Worm (Caenorhabditis elegans) whole organism, L3 larva: ENCODE results near the gene famk-1.
A peak's percentile ranks its signal among the peaks of the same experiment; 100 is the strongest.

Source experiments
- R02D3.7 ChIP-seq: fragments of 150-350 bp; optimal IDR thresholded peaks from 2 replicates; lab custom pipeline; 2014; ENCODE audit warnings: missing biosample characterization, missing genetic modification characterization
- ZK546.5 ChIP-seq: sonication (generic microtip); optimal IDR thresholded peaks from 2 replicates; lab custom pipeline; 2017; ENCODE audit warnings: missing biosample characterization, missing genetic modification characterization
- aly-2 ChIP-seq: fragments of 150-350 bp; optimal IDR thresholded peaks from 2 replicates; lab custom pipeline; 2014; ENCODE audit warnings: missing biosample characterization, missing genetic modification characterization
- ama-1 ChIP-seq: fragments of 150-350 bp; optimal IDR thresholded peaks from 2 replicates; lab custom pipeline; 2018
- ceh-16 ChIP-seq: sonication (generic microtip); optimal IDR thresholded peaks from 2 replicates; lab custom pipeline; 2017; ENCODE audit warnings: missing biosample characterization, missing genetic modification characterization
- ceh-28 ChIP-seq: fragments of 150-350 bp; optimal IDR thresholded peaks from 2 replicates; lab custom pipeline; 2014; ENCODE audit warnings: missing biosample characterization, missing genetic modification reagents, missing genetic modification characterization
- ceh-82 ChIP-seq: fragments of 150-350 bp; optimal IDR thresholded peaks from 2 replicates; lab custom pipeline; 2014; ENCODE audit warnings: missing biosample characterization, missing genetic modification characterization
- ceh-9 ChIP-seq: sonication (generic microtip); optimal IDR thresholded peaks from 2 replicates; lab custom pipeline; 2018; ENCODE audit warnings: missing biosample characterization, missing genetic modification characterization
- daf-12 ChIP-seq: fragments of 150-350 bp; optimal IDR thresholded peaks from 2 replicates; lab custom pipeline; 2014; ENCODE audit warnings: missing biosample characterization, missing genetic modification reagents, missing genetic modification characterization
- egl-27 ChIP-seq: sonication (generic microtip); optimal IDR thresholded peaks from 4 replicates; lab custom pipeline; 2017; ENCODE audit warnings: missing biosample characterization, missing genetic modification reagents, missing genetic modification characterization
- egl-5 ChIP-seq: fragments of 150-350 bp; optimal IDR thresholded peaks from 2 replicates; lab custom pipeline; 2017; ENCODE audit warnings: missing biosample characterization, missing genetic modification reagents, missing genetic modification characterization, inconsistent platforms
- elt-1 ChIP-seq: fragments of 150-350 bp; optimal IDR thresholded peaks from 2 replicates; lab custom pipeline; 2014; ENCODE audit warnings: missing biosample characterization, missing genetic modification characterization
- elt-2 ChIP-seq: sonication (generic microtip); optimal IDR thresholded peaks from 2 replicates; lab custom pipeline; 2016; ENCODE audit warnings: missing genetic modification reagents, mild to moderate bottlenecking, missing genetic modification characterization, missing compliant biosample characterization
- elt-3 ChIP-seq, 3 experiments: fragments of 150-350 bp in 1 of 3; sonication (generic microtip) in 2 of 3; optimal IDR thresholded peaks; 2 replicates in 2 of 3; 4 replicates in 1 of 3; lab custom pipeline; 2014 to 2017; ENCODE audit warnings: missing biosample characterization in 3 of 3, missing genetic modification characterization in 3 of 3
- eor-1 ChIP-seq, 2 experiments: fragments of 150-350 bp; optimal IDR thresholded peaks; 2 replicates each; lab custom pipeline; 2014 to 2018; ENCODE audit warnings: missing biosample characterization in 2 of 2, missing genetic modification characterization in 2 of 2
- fkh-10 ChIP-seq: sonication (generic microtip); optimal IDR thresholded peaks from 2 replicates; lab custom pipeline; 2017; ENCODE audit warnings: missing biosample characterization, missing genetic modification reagents, missing genetic modification characterization
- fkh-2 ChIP-seq: fragments of 150-350 bp; optimal IDR thresholded peaks from 2 replicates; lab custom pipeline; 2014; ENCODE audit warnings: missing biosample characterization, missing genetic modification reagents, missing genetic modification characterization
- fos-1 ChIP-seq: fragments of 150-350 bp; optimal IDR thresholded peaks from 2 replicates; lab custom pipeline; 2014; ENCODE audit warnings: missing biosample characterization, missing genetic modification characterization
- hmg-11 ChIP-seq: sonication (generic microtip); optimal IDR thresholded peaks from 2 replicates; lab custom pipeline; 2016; ENCODE audit warnings: missing genetic modification characterization, missing compliant biosample characterization
- jun-1 ChIP-seq: fragments of 150-350 bp; optimal IDR thresholded peaks from 2 replicates; lab custom pipeline; 2014; ENCODE audit warnings: missing biosample characterization, missing genetic modification reagents, missing genetic modification characterization
- lin-15B ChIP-seq: fragments of 150-350 bp; optimal IDR thresholded peaks from 2 replicates; lab custom pipeline; 2014; ENCODE audit warnings: missing biosample characterization, missing genetic modification characterization
- lin-39 ChIP-seq: fragments of 150-350 bp; optimal IDR thresholded peaks from 2 replicates; lab custom pipeline; 2018; ENCODE audit warnings: missing biosample characterization, missing genetic modification reagents, missing genetic modification characterization
- lsy-12 ChIP-seq: sonication (generic microtip); optimal IDR thresholded peaks from 2 replicates; lab custom pipeline; 2016; ENCODE audit warnings: mild to moderate bottlenecking, missing genetic modification characterization, missing compliant biosample characterization
- mdl-1 ChIP-seq: fragments of 150-350 bp; optimal IDR thresholded peaks from 2 replicates; lab custom pipeline; 2014; ENCODE audit warnings: missing biosample characterization, missing genetic modification characterization
- mml-1 ChIP-seq: fragments of 150-350 bp; sonication (generic microtip); optimal IDR thresholded peaks from 3 replicates; lab custom pipeline; 2014; ENCODE audit warnings: missing biosample characterization, missing genetic modification characterization
- nfya-1 ChIP-seq: sonication (generic microtip); optimal IDR thresholded peaks from 2 replicates; lab custom pipeline; 2017; ENCODE audit warnings: missing genetic modification characterization, mild to moderate bottlenecking, missing compliant biosample characterization, antibody characterized with exemption, moderate library complexity; ENCODE audit not compliant: insufficient read depth
- nhr-11 ChIP-seq: fragments of 150-350 bp; optimal IDR thresholded peaks from 2 replicates; lab custom pipeline; 2014; ENCODE audit warnings: missing biosample characterization, missing genetic modification characterization
- nhr-12 ChIP-seq: fragments of 150-350 bp; optimal IDR thresholded peaks from 2 replicates; lab custom pipeline; 2014; ENCODE audit warnings: missing biosample characterization, missing genetic modification characterization
- nhr-23 ChIP-seq: fragments of 150-350 bp; optimal IDR thresholded peaks from 2 replicates; lab custom pipeline; 2014; ENCODE audit warnings: missing biosample characterization, missing genetic modification reagents, missing genetic modification characterization
- nhr-237 ChIP-seq: fragments of 150-350 bp; optimal IDR thresholded peaks from 2 replicates; lab custom pipeline; 2014; ENCODE audit warnings: missing biosample characterization, missing genetic modification characterization
- nhr-25 ChIP-seq: sonication (generic microtip); optimal IDR thresholded peaks from 2 replicates; lab custom pipeline; 2017; ENCODE audit warnings: missing biosample characterization, missing genetic modification characterization
- nhr-28 ChIP-seq: fragments of 150-350 bp; optimal IDR thresholded peaks from 2 replicates; lab custom pipeline; 2014; ENCODE audit warnings: missing biosample characterization, missing genetic modification characterization
- nhr-43 ChIP-seq: sonication (generic microtip); optimal IDR thresholded peaks from 2 replicates; lab custom pipeline; 2016; ENCODE audit warnings: mild to moderate bottlenecking, missing genetic modification characterization, missing compliant biosample characterization; ENCODE audit not compliant: poor library complexity, severe bottlenecking
- nhr-67 ChIP-seq: fragments of 150-350 bp; optimal IDR thresholded peaks from 2 replicates; lab custom pipeline; 2014; ENCODE audit warnings: missing biosample characterization, missing genetic modification characterization
- nhr-76 ChIP-seq: fragments of 150-350 bp; sonication (generic microtip); optimal IDR thresholded peaks from 5 replicates; lab custom pipeline; 2014; ENCODE audit warnings: missing biosample characterization, missing genetic modification characterization
- nhr-77 ChIP-seq: fragments of 150-350 bp; optimal IDR thresholded peaks from 2 replicates; lab custom pipeline; 2014; ENCODE audit warnings: missing biosample characterization, missing genetic modification characterization
- pha-4 ChIP-seq: fragments of 150-350 bp; optimal IDR thresholded peaks from 2 replicates; lab custom pipeline; 2014; ENCODE audit warnings: missing biosample characterization, missing genetic modification reagents, missing genetic modification characterization
- pqm-1 ChIP-seq: fragments of 150-350 bp; optimal IDR thresholded peaks from 2 replicates; lab custom pipeline; 2017; ENCODE audit warnings: missing biosample characterization, missing genetic modification characterization, inconsistent platforms
- sea-2 ChIP-seq: fragments of 150-350 bp; sonication (generic microtip); optimal IDR thresholded peaks from 4 replicates; lab custom pipeline; 2014; ENCODE audit warnings: missing biosample characterization, missing genetic modification reagents, missing genetic modification characterization
- skn-1 ChIP-seq: fragments of 150-350 bp; optimal IDR thresholded peaks from 2 replicates; lab custom pipeline; 2014; ENCODE audit warnings: missing biosample characterization, missing genetic modification characterization
- snpc-4 ChIP-seq: fragments of 150-350 bp; optimal IDR thresholded peaks from 2 replicates; lab custom pipeline; 2014; ENCODE audit warnings: missing biosample characterization, missing genetic modification characterization
- tbx-2 ChIP-seq: sonication (generic microtip); optimal IDR thresholded peaks from 2 replicates; lab custom pipeline; 2016; ENCODE audit warnings: mild to moderate bottlenecking, missing genetic modification characterization, missing compliant biosample characterization
- unc-39 ChIP-seq: sonication (generic microtip); optimal IDR thresholded peaks from 4 replicates; lab custom pipeline; 2017; ENCODE audit warnings: missing biosample characterization, missing genetic modification characterization
- unc-62 ChIP-seq: fragments of 150-350 bp; sonication (generic microtip); optimal IDR thresholded peaks from 4 replicates; lab custom pipeline; 2014; ENCODE audit warnings: missing biosample characterization, missing genetic modification reagents, missing genetic modification characterization
- zag-1 ChIP-seq: fragments of 150-350 bp; optimal IDR thresholded peaks from 2 replicates; lab custom pipeline; 2014; ENCODE audit warnings: missing biosample characterization, missing genetic modification characterization
- ztf-11 ChIP-seq: fragments of 150-350 bp; optimal IDR thresholded peaks from 2 replicates; lab custom pipeline; 2014; ENCODE audit warnings: missing biosample characterization, missing genetic modification characterization
- ztf-4 ChIP-seq: fragments of 150-350 bp; optimal IDR thresholded peaks from 2 replicates; lab custom pipeline; 2014; ENCODE audit warnings: missing biosample characterization, missing genetic modification characterization

Gene famk-1

ce11 chrX:15181454-15181853 lies 31.6 kb downstream of the famk-1 start, which contains the start of gene pkhm-2:
pkhm-2 (minus strand) TSS chrX:15181465.
- TF ChIP-seq nhr-23 (tag; lab: Kevin White, UChicago) (peak; percentile 88), aly-2 (tag; lab: Kevin White, UChicago) (no peak), ceh-16 (tag; lab: Kevin White, UChicago) (no peak), ceh-82 (tag; lab: Kevin White, UChicago) (peak; percentile 44), sea-2 (no peak), tbx-2 (tag; lab: Kevin White, UChicago) (peak; percentile 84), elt-3 (tag; optimal IDR thresholded peaks at IDR 0.05; lab: Kevin White, UChicago) (peak in 1 of 3 experiments; percentile 11), pqm-1 (peak; percentile 32), egl-5 (tag; lab: Kevin White, UChicago) (peak; percentile 88), mdl-1 (tag; lab: Kevin White, UChicago) (no peak), ama-1 (no peak), lin-15B (tag; lab: Kevin White, UChicago) (peak; percentile 47), pha-4 (peak; percentile 86), nhr-12 (tag; lab: Kevin White, UChicago) (no peak), fkh-2 (tag; lab: Kevin White, UChicago) (no peak), R02D3.7 (tag; lab: Kevin White, UChicago) (peak; percentile 52), elt-1 (tag; lab: Kevin White, UChicago) (no peak), fos-1 (tag; lab: Kevin White, UChicago) (no peak), nhr-67 (tag; lab: Kevin White, UChicago) (no peak), daf-12 (tag; lab: Kevin White, UChicago) (no peak), ceh-28 (tag; lab: Kevin White, UChicago) (peak; percentile 64), snpc-4 (tag; lab: Kevin White, UChicago) (peak; percentile 94), unc-39 (tag; lab: Kevin White, UChicago) (no peak), mml-1 (no peak), nhr-28 (tag; lab: Kevin White, UChicago) (no peak), ceh-9 (tag; lab: Kevin White, UChicago) (no peak), ztf-11 (tag; lab: Kevin White, UChicago) (no peak), hmg-11 (tag; lab: Kevin White, UChicago) (peak; percentile 95), nhr-77 (tag; lab: Kevin White, UChicago) (peak; percentile 56), ztf-4 (no peak), nhr-237 (tag; lab: Kevin White, UChicago) (no peak), elt-2 (tag; lab: Kevin White, UChicago) (peak; percentile 76), lsy-12 (tag; lab: Kevin White, UChicago) (peak; percentile 87), nhr-11 (no peak), nfya-1 (peak; percentile 78), skn-1 (tag; lab: Kevin White, UChicago) (peak; percentile 80), nhr-76 (no peak), ZK546.5 (no peak), fkh-10 (GFP tag; lab: Kevin White, UChicago) (peak; percentile 33), egl-27 (tag; lab: Kevin White, UChicago) (peak; percentile 31), lin-39 (tag; lab: Kevin White, UChicago) (peak; percentile 75), eor-1 (tag; optimal IDR thresholded peaks at IDR 0.05; lab: Kevin White, UChicago) (no peak), nhr-25 (peak; percentile 97), nhr-43 (tag; lab: Kevin White, UChicago) (peak; percentile 94), zag-1 (tag; lab: Kevin White, UChicago) (no peak), jun-1 (tag; lab: Kevin White, UChicago) (peak; percentile 91), unc-62 (GFP tag; lab: Kevin White, UChicago) (no peak)
